Worm (Caenorhabditis elegans) whole organism, L2 larva: ENCODE results near the gene frpr-12.

Experiments used
- ama-1 ChIP-seq: fragments of 150-350 bp; optimal IDR thresholded peaks from 2 replicates; lab custom pipeline; 2018; ENCODE audit warnings: inconsistent platforms
- egl-27 ChIP-seq: sonication (generic microtip); optimal IDR thresholded peaks from 3 replicates; lab custom pipeline; 2017; ENCODE audit warnings: missing biosample characterization, missing genetic modification reagents, missing genetic modification characterization
- skn-1 ChIP-seq: sonication (generic microtip); optimal IDR thresholded peaks from 2 replicates; lab custom pipeline; 2017; ENCODE audit warnings: missing biosample characterization, missing genetic modification characterization

ce11 chrV:8948996-8949395, 46.2 kb downstream of the frpr-12 start:
- TF ChIP-seq ama-1 (lab: Kevin White, UChicago): no peak
- TF ChIP-seq skn-1: no peak
- TF ChIP-seq egl-27 (tag; lab: Kevin White, UChicago): no peak
